Fruit fly (Drosophila melanogaster) Kc167 (cell line): ENCODE measurements around the gene CG42571.

Experiments used
- Sin3A ChIP-seq: fragments of >200 bp; optimal IDR thresholded peaks from 2 replicates; lab custom pipeline; 2018; ENCODE audit warnings: missing external identifiers
- psq ChIP-seq: fragments of >200 bp; optimal IDR thresholded peaks from 2 replicates; lab custom pipeline; 2017; ENCODE audit warnings: missing external identifiers
- ttk ChIP-seq: sonication (Bioruptor generic); optimal IDR thresholded peaks from 2 replicates; lab custom pipeline; 2017; ENCODE audit warnings: missing external identifiers

- no peak for TF ChIP-seq ttk (lab: Kevin White, UChicago)
- TF ChIP-seq Sin3A: no peak
- no peak for TF ChIP-seq psq (lab: Kevin White, UChicago)
These were observed 32.2 kb upstream of the CG42571 start for dm6 chr3L:15684017-15684416.
